Fruit fly (Drosophila melanogaster) S2 (cell line): ENCODE data around the gene Sfp24C1.

ENCODE experiments used
- CG8478 ChIP-seq: fragments of >200 bp; optimal IDR thresholded peaks from 2 replicates; lab custom pipeline; 2018
- CTCF ChIP-seq, 2 experiments: fragments of >200 bp; optimal IDR thresholded peaks; 2 replicates each; lab custom pipeline; 2018

- no peak for TF ChIP-seq CG8478 (lab: Kevin White, UChicago)
- peak; percentile 98 to 99 for TF ChIP-seq CTCF (optimal IDR thresholded peaks at IDR 0.05; lab: Kevin White, UChicago)
These were observed 42.9 kb upstream of the Sfp24C1 start for dm6 chr2L:3657349-3658142.
